Worm (Caenorhabditis elegans): ENCODE measurements around the gene C02E7.10.

C02E7.10 gene

ce11 chrV:4922024-4922423, 10.8 kb downstream of the C02E7.10 start, which contains the start of gene srh-22:
Gene srh-22, plus strand, starts transcription at chrV:4922324.
- TF ChIP-seq nhr-12 (tag; optimal IDR thresholded peaks at IDR 0.05) = no peak
- TF ChIP-seq lin-32 (GFP tag; optimal IDR thresholded peaks at IDR 0.05) = no peak
- no peak for TF ChIP-seq lin-13 (tag; optimal IDR thresholded peaks at IDR 0.05)
- no peak for TF ChIP-seq tbx-8 (GFP tag; optimal IDR thresholded peaks at IDR 0.05)
- TF ChIP-seq sem-2 (GFP tag; optimal IDR thresholded peaks at IDR 0.05) = no peak
- TF ChIP-seq sptf-1 (tag; optimal IDR thresholded peaks at IDR 0.05) = no peak
- TF ChIP-seq pha-4 (tag; optimal IDR thresholded peaks at IDR 0.05) = no peak
- no peak for TF ChIP-seq unc-39 (tag; optimal IDR thresholded peaks at IDR 0.05)
- TF ChIP-seq unc-62 (GFP tag; optimal IDR thresholded peaks at IDR 0.05) = no peak
- no peak for TF ChIP-seq elt-3 (tag; optimal IDR thresholded peaks at IDR 0.05)
- TF ChIP-seq drap-1 (GFP tag; optimal IDR thresholded peaks at IDR 0.05) = no peak
- TF ChIP-seq hlh-1 (tag; optimal IDR thresholded peaks at IDR 0.05) = no peak
- no peak for TF ChIP-seq flh-1 (GFP tag; optimal IDR thresholded peaks at IDR 0.05)
- TF ChIP-seq mab-5 (tag; optimal IDR thresholded peaks at IDR 0.05) = no peak
- TF ChIP-seq zip-8 (tag; optimal IDR thresholded peaks at IDR 0.05) = no peak

ce11 chrV:4920690-4921152, 12.1 kb downstream of the C02E7.10 start, which contains the start of the genes C02E7.8 and srh-23:
Gene C02E7.8, minus strand, starts transcription at chrV:4920790.
Gene srh-23, plus strand, starts transcription at chrV:4921102.
- no peak for TF ChIP-seq tbx-8 (GFP tag; optimal IDR thresholded peaks at IDR 0.05)
- TF ChIP-seq nhr-12 (tag; optimal IDR thresholded peaks at IDR 0.05) = no peak
- TF ChIP-seq flh-1 (GFP tag; optimal IDR thresholded peaks at IDR 0.05) = no peak
- no peak for TF ChIP-seq sem-2 (GFP tag; optimal IDR thresholded peaks at IDR 0.05)
- TF ChIP-seq ceh-43 (GFP tag; optimal IDR thresholded peaks at IDR 0.05) = no peak
- TF ChIP-seq nhr-237 (tag; optimal IDR thresholded peaks at IDR 0.05) = no peak
- TF ChIP-seq lin-32 (GFP tag; optimal IDR thresholded peaks at IDR 0.05) = no peak
- TF ChIP-seq blmp-1 (tag; optimal IDR thresholded peaks at IDR 0.05) = no peak
- TF ChIP-seq ceh-39 (tag; optimal IDR thresholded peaks at IDR 0.05) = no peak
- no peak for TF ChIP-seq zip-8 (tag; optimal IDR thresholded peaks at IDR 0.05)
- TF ChIP-seq nhr-28 (tag; optimal IDR thresholded peaks at IDR 0.05) = no peak
- TF ChIP-seq nhr-2 (tag; optimal IDR thresholded peaks at IDR 0.05) = no peak
- TF ChIP-seq hlh-1 (tag; optimal IDR thresholded peaks at IDR 0.05) = no peak
- no peak for TF ChIP-seq lin-13 (tag; optimal IDR thresholded peaks at IDR 0.05)

ce11 chrV:4918664-4919257, 14.1 kb downstream of the C02E7.10 start, which contains the start of gene C02E7.6:
Gene C02E7.6, plus strand, starts transcription at chrV:4919207.
- peak; percentile 14 for TF ChIP-seq nhr-237 (tag; optimal IDR thresholded peaks at IDR 0.05)
- peak; percentile 16 for TF ChIP-seq unc-62 (GFP tag; optimal IDR thresholded peaks at IDR 0.05)
- TF ChIP-seq elt-1 (tag; optimal IDR thresholded peaks at IDR 0.05; ENCODE audit: borderline replicate concordance, insufficient read depth) = peak; percentile 90
- TF ChIP-seq ceh-39 (tag; optimal IDR thresholded peaks at IDR 0.05) = no peak
- TF ChIP-seq flh-1 (GFP tag; optimal IDR thresholded peaks at IDR 0.05) = no peak
- TF ChIP-seq blmp-1 (tag; optimal IDR thresholded peaks at IDR 0.05) = peak; percentile 67

- TF ChIP-seq unc-62 (GFP tag; optimal IDR thresholded peaks at IDR 0.05) = no peak
- no peak for TF ChIP-seq ceh-39 (tag; optimal IDR thresholded peaks at IDR 0.05)
- TF ChIP-seq ham-2 (GFP tag; optimal IDR thresholded peaks at IDR 0.05) = no peak
- no peak for TF ChIP-seq mep-1 (tag; optimal IDR thresholded peaks at IDR 0.05)
- TF ChIP-seq cnd-1 (tag; optimal IDR thresholded peaks at IDR 0.05) = no peak
- no peak for TF ChIP-seq M03D4.4 (tag; optimal IDR thresholded peaks at IDR 0.05)
- TF ChIP-seq sptf-1 (tag; optimal IDR thresholded peaks at IDR 0.05) = no peak
- TF ChIP-seq nhr-2 (tag; optimal IDR thresholded peaks at IDR 0.05) = no peak
- no peak for TF ChIP-seq zip-8 (tag; optimal IDR thresholded peaks at IDR 0.05)
- no peak for TF ChIP-seq ceh-43 (GFP tag; optimal IDR thresholded peaks at IDR 0.05)
- TF ChIP-seq sem-2 (GFP tag; optimal IDR thresholded peaks at IDR 0.05) = no peak
- no peak for TF ChIP-seq elt-3 (tag; optimal IDR thresholded peaks at IDR 0.05)
- TF ChIP-seq mab-5 (tag; optimal IDR thresholded peaks at IDR 0.05) = no peak
- TF ChIP-seq ceh-83 (GFP tag; optimal IDR thresholded peaks at IDR 0.05) = no peak
- TF ChIP-seq nhr-12 (tag; optimal IDR thresholded peaks at IDR 0.05) = no peak
- TF ChIP-seq nhr-237 (tag; optimal IDR thresholded peaks at IDR 0.05) = no peak
- TF ChIP-seq mls-2 (tag; optimal IDR thresholded peaks at IDR 0.05) = no peak
- TF ChIP-seq ces-1 (GFP tag; optimal IDR thresholded peaks at IDR 0.05) = no peak
Measured at ce11 chrV:4918091-4918624, 14.7 kb downstream of the C02E7.10 start, which contains the start of gene C02E7.7. Gene C02E7.7, minus strand, starts transcription at chrV:4918574.

DNA sequence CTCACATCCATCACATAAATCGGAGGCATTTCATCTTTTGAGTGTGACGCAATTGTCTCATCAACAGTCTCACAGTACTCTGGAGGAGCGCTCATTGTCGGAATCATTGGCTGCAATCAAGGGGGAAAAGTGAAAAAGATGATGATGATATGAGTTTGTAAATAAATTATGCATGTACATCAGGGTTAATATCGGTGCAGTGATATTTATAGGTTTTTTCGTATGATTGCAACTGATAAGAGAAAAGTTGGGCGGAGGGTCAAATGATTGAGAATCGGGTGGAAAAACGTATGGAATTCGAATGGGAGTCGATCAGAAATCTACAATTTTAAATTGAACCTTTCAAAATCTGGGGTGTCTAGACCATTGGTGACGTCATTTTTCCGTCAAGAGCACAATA, 18.0 kb downstream of the C02E7.10 start, which contains the start of gene H23N18.6:
Gene H23N18.6 (minus strand): TSS at position 201 of the 400 bp plus-strand sequence.
- no peak for TF ChIP-seq ztf-11 (tag; optimal IDR thresholded peaks at IDR 0.05)
- no peak for TF ChIP-seq pha-4 (tag; optimal IDR thresholded peaks at IDR 0.05)
- TF ChIP-seq nhr-2 (tag; optimal IDR thresholded peaks at IDR 0.05) = no peak
